Worm (Caenorhabditis elegans) whole organism, mixed stage, embryonic: ENCODE measurements around the gene ttr-27.

Experiments
- elt-1 ChIP-seq: sonication (generic microtip); optimal IDR thresholded peaks from 2 replicates; lab custom pipeline; 2017; ENCODE audit warnings: missing genetic modification characterization, mild to moderate bottlenecking, missing compliant biosample characterization, antibody characterized with exemption, moderate library complexity, borderline replicate concordance; ENCODE audit not compliant: insufficient read depth
- nhr-76 ChIP-seq: sonication (generic microtip); optimal IDR thresholded peaks from 2 replicates; lab custom pipeline; 2017; ENCODE audit warnings: missing biosample characterization, missing genetic modification characterization
- snpc-4 ChIP-seq: fragments of 150-350 bp; optimal IDR thresholded peaks from 2 replicates; lab custom pipeline; 2014; ENCODE audit warnings: missing biosample characterization, missing genetic modification characterization

ce11 chrV:12937098-12937497 lies 33.2 kb upstream of the ttr-27 start, which contains the start of gene T16G1.6:
- no peak for TF ChIP-seq elt-1 (tag; lab: Kevin White, UChicago)
- TF ChIP-seq nhr-76, result no peak
- TF ChIP-seq snpc-4, result no peak
